Worm (Caenorhabditis elegans) whole organism, L4 larva: ENCODE measurements around the gene F58B4.2.
A peak's percentile ranks its signal among the peaks of the same experiment; 100 is the strongest.

Experiments used
- D1046.2 ChIP-seq: fragments of 200-800 bp; sonication (Bioruptor generic); IDR thresholded peaks from 2 replicates; pipeline ENCODE4 v1.3.6; 2022; ENCODE audit warnings: missing genetic modification characterization, missing compliant biosample characterization
- F37D6.2 ChIP-seq: sonication (generic microtip); optimal IDR thresholded peaks from 2 replicates; lab custom pipeline; 2016; ENCODE audit warnings: mild to moderate bottlenecking, missing genetic modification characterization, missing compliant biosample characterization
- R02D3.7 ChIP-seq: fragments of 150-350 bp; sonication (generic microtip); optimal IDR thresholded peaks from 3 replicates; lab custom pipeline; 2014; ENCODE audit warnings: missing biosample characterization, missing genetic modification characterization
- T20F7.1 ChIP-seq: fragments of 200-800 bp; sonication (Bioruptor generic); optimal IDR thresholded peaks from 2 replicates; lab custom pipeline; 2018; ENCODE audit warnings: mild to moderate bottlenecking, missing genetic modification characterization, missing compliant biosample characterization
- Y105C5A.15 ChIP-seq: fragments of 200-800 bp; sonication (Bioruptor generic); IDR thresholded peaks from 2 replicates; pipeline ENCODE4 v1.3.6; 2022; ENCODE audit warnings: missing genetic modification characterization, missing compliant biosample characterization
- Y75B8A.6 ChIP-seq: fragments of 200-800 bp; sonication (Bioruptor generic); IDR thresholded peaks from 2 replicates; pipeline ENCODE4 v1.3.6; 2022; ENCODE audit warnings: missing genetic modification reagents, missing genetic modification characterization, missing compliant biosample characterization
- ZK337.2 ChIP-seq: fragments of 200-800 bp; sonication (Bioruptor generic); IDR thresholded peaks from 2 replicates; pipeline ENCODE4 v1.3.6; 2022; ENCODE audit warnings: missing genetic modification reagents, missing genetic modification characterization, missing compliant biosample characterization
- ama-1 ChIP-seq: fragments of 150-350 bp; optimal IDR thresholded peaks from 2 replicates; lab custom pipeline; 2014; ENCODE audit warnings: inconsistent platforms, mixed read lengths
- ceh-44 ChIP-seq: fragments of 200-800 bp; sonication (Bioruptor generic); IDR thresholded peaks from 2 replicates; pipeline ENCODE4 v1.3.6; 2022; ENCODE audit warnings: missing genetic modification reagents, missing genetic modification characterization, missing compliant biosample characterization
- ces-1 ChIP-seq: fragments of 150-350 bp; sonication (generic microtip); optimal IDR thresholded peaks from 4 replicates; lab custom pipeline; 2014; ENCODE audit warnings: missing biosample characterization, missing genetic modification reagents, missing genetic modification characterization
- ctbp-1 ChIP-seq: fragments of 200-800 bp; sonication (Bioruptor generic); IDR thresholded peaks from 2 replicates; pipeline ENCODE4 v1.3.6; 2022; ENCODE audit warnings: missing genetic modification reagents, missing genetic modification characterization, missing compliant biosample characterization
- daf-12 ChIP-seq: fragments of 150-350 bp; optimal IDR thresholded peaks from 2 replicates; lab custom pipeline; 2014; ENCODE audit warnings: missing biosample characterization, missing genetic modification reagents, missing genetic modification characterization
- daf-16 ChIP-seq, 3 experiments: sonication (generic microtip); optimal IDR thresholded peaks; 2 replicates each; lab custom pipeline; 2016 to 2017; ENCODE audit warnings: missing genetic modification characterization in 3 of 3, missing genetic modification reagents in 3 of 3, mild to moderate bottlenecking in 2 of 3, missing compliant biosample characterization in 2 of 3, missing biosample characterization in 1 of 3, moderate library complexity in 1 of 3
- dmd-8 ChIP-seq: fragments of 200-800 bp; sonication (Bioruptor generic); IDR thresholded peaks from 2 replicates; pipeline ENCODE4 v1.3.6; 2022; ENCODE audit warnings: missing genetic modification characterization, missing compliant biosample characterization
- dmd-9 ChIP-seq: fragments of 200-800 bp; sonication (Bioruptor generic); IDR thresholded peaks from 2 replicates; pipeline ENCODE4 v1.3.6; 2022; ENCODE audit warnings: missing genetic modification reagents, missing genetic modification characterization, missing compliant biosample characterization
- dve-1 ChIP-seq: sonication (generic microtip); optimal IDR thresholded peaks from 2 replicates; lab custom pipeline; 2017; ENCODE audit warnings: antibody characterized with exemption, mild to moderate bottlenecking, missing genetic modification characterization, missing compliant biosample characterization; ENCODE audit not compliant: insufficient read depth
- egl-43 ChIP-seq: fragments of 200-800 bp; sonication (Bioruptor generic); IDR thresholded peaks from 2 replicates; pipeline ENCODE4 v1.3.6; 2022; ENCODE audit warnings: missing genetic modification reagents, missing genetic modification characterization, missing compliant biosample characterization
- fos-1 ChIP-seq: fragments of 150-350 bp; optimal IDR thresholded peaks from 2 replicates; lab custom pipeline; 2014; ENCODE audit warnings: missing biosample characterization, missing genetic modification characterization
- gei-8 ChIP-seq: fragments of 200-800 bp; sonication (Bioruptor generic); optimal IDR thresholded peaks from 2 replicates; lab custom pipeline; 2018; ENCODE audit warnings: mild to moderate bottlenecking, missing genetic modification characterization, missing compliant biosample characterization
- hif-1 ChIP-seq, 2 experiments: sonication (generic microtip); optimal IDR thresholded peaks; 2 replicates each; lab custom pipeline; 2016 to 2017; ENCODE audit warnings: missing compliant biosample characterization in 2 of 2, missing genetic modification characterization in 2 of 2, missing genetic modification reagents in 2 of 2, missing genotype in 2 of 2, mild to moderate bottlenecking in 1 of 2
- lim-7 ChIP-seq: fragments of 200-800 bp; sonication (Bioruptor generic); IDR thresholded peaks from 2 replicates; pipeline ENCODE4 v1.3.6; 2022; ENCODE audit warnings: missing genetic modification characterization, missing compliant biosample characterization
- lin-29 ChIP-seq: fragments of 200-800 bp; sonication (Bioruptor generic); IDR thresholded peaks from 2 replicates; pipeline ENCODE4 v1.3.6; 2022; ENCODE audit warnings: missing genetic modification reagents, missing genetic modification characterization, missing compliant biosample characterization
- lin-38 ChIP-seq: fragments of 200-800 bp; sonication (Bioruptor generic); IDR thresholded peaks from 2 replicates; pipeline ENCODE4 v1.3.6; 2022; ENCODE audit warnings: missing genetic modification reagents, missing genetic modification characterization, missing compliant biosample characterization
- lir-3 ChIP-seq: sonication (generic microtip); optimal IDR thresholded peaks from 2 replicates; lab custom pipeline; 2016; ENCODE audit warnings: mild to moderate bottlenecking, missing genetic modification characterization, missing compliant biosample characterization
- lsy-2 ChIP-seq, 2 experiments: fragments of 150-350 bp in 1 of 2; sonication (generic microtip) in 1 of 2; optimal IDR thresholded peaks; 2 replicates each; lab custom pipeline; 2014 to 2017; ENCODE audit warnings: missing biosample characterization in 2 of 2, missing genetic modification characterization in 2 of 2
- madf-5 ChIP-seq, 2 experiments: fragments of 200-800 bp; sonication (Bioruptor generic); IDR thresholded peaks; 2 replicates each; pipeline ENCODE4 v1.3.6; 2022; ENCODE audit warnings: missing compliant biosample characterization in 2 of 2, missing genetic modification characterization in 2 of 2
- mdl-1 ChIP-seq, 2 experiments: fragments of 150-350 bp in 1 of 2; sonication (generic microtip) in 1 of 2; optimal IDR thresholded peaks; 2 replicates each; lab custom pipeline; 2014 to 2017; ENCODE audit warnings: missing biosample characterization in 2 of 2, missing genetic modification characterization in 2 of 2
- mes-2 ChIP-seq: sonication (generic microtip); optimal IDR thresholded peaks from 2 replicates; lab custom pipeline; 2016; ENCODE audit warnings: missing genotype, mild to moderate bottlenecking, missing genetic modification characterization, missing compliant biosample characterization; ENCODE audit not compliant: poor library complexity, severe bottlenecking
- mxl-3 ChIP-seq: fragments of 200-800 bp; sonication (Bioruptor generic); optimal IDR thresholded peaks from 2 replicates; lab custom pipeline; 2018; ENCODE audit warnings: mild to moderate bottlenecking, missing genetic modification characterization, missing compliant biosample characterization
- nhr-102 ChIP-seq: sonication (generic microtip); optimal IDR thresholded peaks from 2 replicates; lab custom pipeline; 2016; ENCODE audit warnings: mild to moderate bottlenecking, missing genetic modification characterization, moderate library complexity, missing compliant biosample characterization
- nhr-28 ChIP-seq: fragments of 150-350 bp; optimal IDR thresholded peaks from 2 replicates; lab custom pipeline; 2014; ENCODE audit warnings: missing biosample characterization, missing genetic modification characterization
- nhr-42 ChIP-seq: fragments of 200-800 bp; sonication (Bioruptor generic); IDR thresholded peaks from 2 replicates; pipeline ENCODE4 v1.3.6; 2022; ENCODE audit warnings: missing genetic modification characterization, missing compliant biosample characterization
- pha-4 ChIP-seq, 2 experiments: fragments of 150-350 bp in 1 of 2; fragments of 200-800 bp in 1 of 2; sonication (Bioruptor generic) in 1 of 2; IDR thresholded peaks in 1 of 2; optimal IDR thresholded peaks in 1 of 2; 2 replicates each; pipeline versions ENCODE4 v1.3.6 to Lab custom; 2014 to 2022; ENCODE audit warnings: missing genetic modification characterization in 2 of 2, missing genetic modification reagents in 2 of 2, missing biosample characterization in 1 of 2, missing compliant biosample characterization in 1 of 2
- rbr-2 ChIP-seq: sonication (generic microtip); optimal IDR thresholded peaks from 2 replicates; lab custom pipeline; 2016; ENCODE audit warnings: missing genotype, missing genetic modification characterization, missing compliant biosample characterization
- saeg-2 ChIP-seq: fragments of 200-800 bp; sonication (Bioruptor generic); IDR thresholded peaks from 2 replicates; pipeline ENCODE4 v1.3.6; 2022; ENCODE audit warnings: missing genetic modification reagents, missing genetic modification characterization, missing compliant biosample characterization
- spr-3 ChIP-seq: fragments of 200-800 bp; sonication (Bioruptor generic); optimal IDR thresholded peaks from 2 replicates; lab custom pipeline; 2018; ENCODE audit warnings: mild to moderate bottlenecking, missing genetic modification characterization, missing compliant biosample characterization
- unc-39 ChIP-seq: sonication (generic microtip); optimal IDR thresholded peaks from 2 replicates; lab custom pipeline; 2017; ENCODE audit warnings: missing biosample characterization, missing genetic modification characterization
- unc-62 ChIP-seq, 3 experiments: fragments of 150-350 bp in 1 of 3; sonication (generic microtip); optimal IDR thresholded peaks in 2 of 3; peaks in 1 of 3; 1 replicate in 1 of 3; 2 replicates in 2 of 3; lab custom pipeline; 2014 to 2017; ENCODE audit warnings: missing biosample characterization in 3 of 3, missing genetic modification characterization in 3 of 3, missing genetic modification reagents in 3 of 3, missing genotype in 1 of 3
- vab-7 ChIP-seq: fragments of 200-800 bp; sonication (Bioruptor generic); IDR thresholded peaks from 2 replicates; pipeline ENCODE4 v1.3.6; 2022; ENCODE audit warnings: missing genetic modification reagents, missing genetic modification characterization, missing compliant biosample characterization
- zip-11 ChIP-seq: fragments of 200-800 bp; sonication (Bioruptor generic); IDR thresholded peaks from 2 replicates; pipeline ENCODE4 v1.3.6; 2022; ENCODE audit warnings: missing genetic modification characterization, missing compliant biosample characterization
- zip-2 ChIP-seq: fragments of 150-350 bp; optimal IDR thresholded peaks from 2 replicates; lab custom pipeline; 2014; ENCODE audit warnings: missing biosample characterization, missing genetic modification characterization

Gene F58B4.2

ce11 chrV:10890980-10891379 lies 27.3 kb downstream of the F58B4.2 start, which contains the start of gene F32D8.12 (continued):
- TF ChIP-seq vab-7 (GFP tag; lab: Robert Waterston, UW) (no peak), ZK337.2 (no peak), lsy-2 (tag; optimal IDR thresholded peaks at IDR 0.05; lab: Kevin White, UChicago) (peak in 1 of 2 experiments; percentile 57), unc-39 (tag; lab: Kevin White, UChicago) (no peak), mxl-3 (GFP tag; lab: Kevin White, UChicago) (no peak), nhr-42 (GFP tag; lab: Robert Waterston, UW) (no peak), dmd-8 (no peak), nhr-28 (tag; lab: Kevin White, UChicago) (peak; percentile 73), ctbp-1 (GFP tag; lab: Robert Waterston, UW) (0 out of 2 replicates have a peak, but pooled peaks have one; percentile 17), nhr-102 (no peak), mdl-1 (tag; optimal IDR thresholded peaks at IDR 0.05; lab: Kevin White, UChicago) (peak in 1 of 2 experiments; percentile 42), daf-12 (tag; lab: Kevin White, UChicago) (no peak), pha-4 (GFP tag; IDR thresholded peaks at IDR 0.05; lab: Robert Waterston, UW) (no peak), pha-4 (tag; optimal IDR thresholded peaks at IDR 0.05; lab: Kevin White, UChicago) (no peak), Y105C5A.15 (no peak), saeg-2 (no peak), ceh-44 (GFP tag; lab: Robert Waterston, UW) (no peak), Y75B8A.6 (GFP tag; lab: Robert Waterston, UW) (no peak), zip-2 (tag; lab: Kevin White, UChicago) (no peak)
- TF ChIP-seq, all 104 proteins: peak for 20

- no peak for TF ChIP-seq dmd-9
- peak in 1 of 2 experiments; percentile 90 for TF ChIP-seq unc-62 (GFP tag; optimal IDR thresholded peaks at IDR 0.05 in 1 of 2; lab: Kevin White, UChicago)
- TF ChIP-seq unc-62 (tag; optimal IDR thresholded peaks at IDR 0.05; lab: Kevin White, UChicago): no peak
- TF ChIP-seq R02D3.7 (tag; lab: Kevin White, UChicago): no peak
- TF ChIP-seq fos-1 (tag; lab: Kevin White, UChicago): no peak
- no peak for TF ChIP-seq dve-1
Observed at ce11 chrV:10889774-10890173, 28.5 kb downstream of the F58B4.2 start.

ce11 chrV:10889036-10889435 lies 29.2 kb downstream of the F58B4.2 start, which contains the start of gene F32D8.11:
Gene F32D8.11, minus strand, starts transcription at chrV:10889136.
- TF ChIP-seq rbr-2 (tag; lab: Kevin White, UChicago) (no peak), R02D3.7 (tag; lab: Kevin White, UChicago) (no peak)

ce11 chrV:10888153-10888552 lies 30.1 kb downstream of the F58B4.2 start:
- no peak for TF ChIP-seq lir-3 (tag; lab: Kevin White, UChicago)
- TF ChIP-seq lsy-2 (tag; optimal IDR thresholded peaks at IDR 0.05; lab: Kevin White, UChicago): no peak
- no peak for TF ChIP-seq zip-2 (tag; lab: Kevin White, UChicago)
- no peak for TF ChIP-seq F37D6.2 (tag; lab: Kevin White, UChicago)
- TF ChIP-seq daf-16 (GFP tag; optimal IDR thresholded peaks at IDR 0.05; lab: Kevin White, UChicago): no peak
- TF ChIP-seq daf-16 (tag; optimal IDR thresholded peaks at IDR 0.05; lab: Kevin White, UChicago): peak; percentile 15
- TF ChIP-seq ama-1: peak; percentile 52
- TF ChIP-seq lim-7 (GFP tag; lab: Robert Waterston, UW): no peak

- peak in 1 of 2 experiments; percentile 14 for TF ChIP-seq hif-1 (tag; optimal IDR thresholded peaks at IDR 0.05; lab: Kevin White, UChicago)
- TF ChIP-seq D1046.2 (GFP tag; lab: Robert Waterston, UW): 0 out of 2 replicates have a peak, but pooled peaks have one; percentile 21
- TF ChIP-seq daf-16 (GFP tag; optimal IDR thresholded peaks at IDR 0.05; lab: Kevin White, UChicago): no peak
- peak; percentile 27 for TF ChIP-seq daf-16 (tag; optimal IDR thresholded peaks at IDR 0.05; lab: Kevin White, UChicago)
- no peak for TF ChIP-seq zip-11 (GFP tag; lab: Robert Waterston, UW)
- peak; percentile 74; the same call in 1 of the 2 replicates for TF ChIP-seq egl-43
- TF ChIP-seq gei-8 (GFP tag; lab: Kevin White, UChicago): peak; percentile 61
- peak in 1 of 2 experiments; percentile 18 for TF ChIP-seq lsy-2 (tag; optimal IDR thresholded peaks at IDR 0.05; lab: Kevin White, UChicago)
- peak; percentile 42 for TF ChIP-seq mes-2 (tag; lab: Kevin White, UChicago)
- no peak for TF ChIP-seq fos-1 (tag; lab: Kevin White, UChicago)
- TF ChIP-seq madf-5 (GFP tag; IDR thresholded peaks at IDR 0.05; lab: Robert Waterston, UW): peak in 1 of 2 experiments; percentile 68; a peak in 1 of 4 replicates
- no peak for TF ChIP-seq ces-1 (GFP tag; lab: Kevin White, UChicago)
- TF ChIP-seq spr-3 (GFP tag; lab: Kevin White, UChicago): peak; percentile 17
- peak; percentile 61; the same call in 1 of the 2 replicates for TF ChIP-seq Y75B8A.6 (GFP tag; lab: Robert Waterston, UW)
- TF ChIP-seq lin-38 (GFP tag; lab: Robert Waterston, UW): peak; percentile 36; the same call in 1 of the 2 replicates
- TF ChIP-seq T20F7.1 (GFP tag; lab: Kevin White, UChicago): peak; percentile 31
- peak; percentile 66 for TF ChIP-seq nhr-102
- 0 out of 2 replicates have a peak, but pooled peaks have one; percentile 11 for TF ChIP-seq lin-29 (GFP tag; lab: Robert Waterston, UW)
Observed at ce11 chrV:10887564-10887963, 30.7 kb downstream of the F58B4.2 start.
